Worm (Caenorhabditis elegans): Measurements from ENCODE around the gene T28A11.22.

DNA sequence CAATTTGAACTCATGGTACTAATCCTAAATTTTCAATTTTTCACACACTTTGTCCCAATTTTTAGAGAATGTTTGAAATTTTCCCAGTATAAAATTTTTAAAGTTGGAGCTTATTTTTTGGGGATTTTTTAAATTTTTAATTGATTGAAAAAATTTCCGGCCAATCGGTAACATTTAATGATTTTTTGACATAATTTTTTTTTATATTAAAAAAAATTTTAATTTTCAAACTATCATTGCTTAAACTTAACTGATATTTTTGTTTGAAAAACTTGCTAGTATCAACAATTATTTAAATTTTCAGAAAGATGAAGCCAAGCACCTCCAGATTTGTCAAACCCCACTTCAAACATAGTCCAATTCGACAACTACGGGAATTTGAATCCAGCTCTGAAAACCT lies at the start of gene T28A11.22:
- no peak for TF ChIP-seq W03F9.2 (tag; optimal IDR thresholded peaks at IDR 0.05)
- no peak for TF ChIP-seq him-1 (tag; optimal IDR thresholded peaks at IDR 0.05)
- no peak for TF ChIP-seq dao-5 (tag; optimal IDR thresholded peaks at IDR 0.05)

Data from whole organism, L4/young adult.